Worm (Caenorhabditis elegans) whole organism, L4 larva: ENCODE results near the gene gid-7.

Experiments used
- R02D3.7 ChIP-seq: fragments of 150-350 bp; sonication (generic microtip); optimal IDR thresholded peaks from 3 replicates; lab custom pipeline; 2014; ENCODE audit warnings: missing biosample characterization, missing genetic modification characterization
- T20F7.1 ChIP-seq: fragments of 200-800 bp; sonication (Bioruptor generic); optimal IDR thresholded peaks from 2 replicates; lab custom pipeline; 2018; ENCODE audit warnings: mild to moderate bottlenecking, missing genetic modification characterization, missing compliant biosample characterization
- Y75B8A.6 ChIP-seq: fragments of 200-800 bp; sonication (Bioruptor generic); IDR thresholded peaks from 2 replicates; pipeline ENCODE4 v1.3.6; 2022; ENCODE audit warnings: missing genetic modification reagents, missing genetic modification characterization, missing compliant biosample characterization
- ZK546.5 ChIP-seq, 2 experiments: sonication (generic microtip); optimal IDR thresholded peaks; 2 replicates each; lab custom pipeline; 2017; ENCODE audit warnings: missing biosample characterization in 2 of 2, missing genetic modification characterization in 2 of 2
- aha-1 ChIP-seq: fragments of 150-350 bp; peaks from one replicate; lab custom pipeline; 2014; ENCODE audit warnings: missing biosample characterization, missing genetic modification characterization
- ama-1 ChIP-seq: fragments of 150-350 bp; optimal IDR thresholded peaks from 2 replicates; lab custom pipeline; 2014; ENCODE audit warnings: inconsistent platforms, mixed read lengths
- ceh-20 ChIP-seq: fragments of 200-800 bp; sonication (Bioruptor generic); IDR thresholded peaks from 2 replicates; pipeline ENCODE4 v1.3.6; 2022; ENCODE audit warnings: missing genetic modification reagents, missing genetic modification characterization, missing compliant biosample characterization
- ceh-44 ChIP-seq: fragments of 200-800 bp; sonication (Bioruptor generic); IDR thresholded peaks from 2 replicates; pipeline ENCODE4 v1.3.6; 2022; ENCODE audit warnings: missing genetic modification reagents, missing genetic modification characterization, missing compliant biosample characterization
- ceh-82 ChIP-seq: sonication (generic microtip); optimal IDR thresholded peaks from 2 replicates; lab custom pipeline; 2017; ENCODE audit warnings: missing biosample characterization, missing genetic modification characterization
- daf-16 ChIP-seq, 3 experiments: sonication (generic microtip); optimal IDR thresholded peaks; 2 replicates each; lab custom pipeline; 2016 to 2017; ENCODE audit warnings: missing genetic modification characterization in 3 of 3, missing genetic modification reagents in 3 of 3, mild to moderate bottlenecking in 2 of 3, missing compliant biosample characterization in 2 of 3, missing biosample characterization in 1 of 3, moderate library complexity in 1 of 3
- daf-19 ChIP-seq: fragments of 200-800 bp; sonication (Bioruptor generic); conservative IDR thresholded peaks from 2 replicates; pipeline ENCODE4 v1.3.6; 2022; ENCODE audit warnings: missing genetic modification characterization, missing compliant biosample characterization
- daf-8 ChIP-seq: fragments of 200-800 bp; sonication (Bioruptor generic); IDR thresholded peaks from 2 replicates; pipeline ENCODE4 v1.3.6; 2022; ENCODE audit warnings: missing genetic modification characterization, missing compliant biosample characterization
- dmd-9 ChIP-seq: fragments of 200-800 bp; sonication (Bioruptor generic); IDR thresholded peaks from 2 replicates; pipeline ENCODE4 v1.3.6; 2022; ENCODE audit warnings: missing genetic modification reagents, missing genetic modification characterization, missing compliant biosample characterization
- dpl-1 ChIP-seq: fragments of 150-350 bp; optimal IDR thresholded peaks from 2 replicates; lab custom pipeline; 2014; ENCODE audit warnings: missing biosample characterization, missing genetic modification reagents, missing genetic modification characterization
- dve-1 ChIP-seq: sonication (generic microtip); optimal IDR thresholded peaks from 2 replicates; lab custom pipeline; 2017; ENCODE audit warnings: antibody characterized with exemption, mild to moderate bottlenecking, missing genetic modification characterization, missing compliant biosample characterization; ENCODE audit not compliant: insufficient read depth
- egl-27 ChIP-seq: sonication (generic microtip); optimal IDR thresholded peaks from 3 replicates; lab custom pipeline; 2017; ENCODE audit warnings: missing biosample characterization, missing genetic modification reagents, missing genetic modification characterization
- egl-43 ChIP-seq: fragments of 200-800 bp; sonication (Bioruptor generic); IDR thresholded peaks from 2 replicates; pipeline ENCODE4 v1.3.6; 2022; ENCODE audit warnings: missing genetic modification reagents, missing genetic modification characterization, missing compliant biosample characterization
- fkh-10 ChIP-seq: fragments of 150-350 bp; optimal IDR thresholded peaks from 2 replicates; lab custom pipeline; 2014; ENCODE audit warnings: missing biosample characterization, missing genetic modification reagents, missing genetic modification characterization
- hif-1 ChIP-seq, 2 experiments: sonication (generic microtip); optimal IDR thresholded peaks; 2 replicates each; lab custom pipeline; 2016 to 2017; ENCODE audit warnings: missing compliant biosample characterization in 2 of 2, missing genetic modification characterization in 2 of 2, missing genetic modification reagents in 2 of 2, missing genotype in 2 of 2, mild to moderate bottlenecking in 1 of 2
- hlh-11 ChIP-seq: fragments of 200-800 bp; sonication (Bioruptor generic); optimal IDR thresholded peaks from 2 replicates; lab custom pipeline; 2018; ENCODE audit warnings: mild to moderate bottlenecking, missing genetic modification characterization, missing compliant biosample characterization
- hlh-30 ChIP-seq: sonication (generic microtip); optimal IDR thresholded peaks from 2 replicates; lab custom pipeline; 2017; ENCODE audit warnings: antibody characterized with exemption, mild to moderate bottlenecking, missing genetic modification characterization, missing compliant biosample characterization; ENCODE audit not compliant: insufficient read depth
- lin-29 ChIP-seq: fragments of 200-800 bp; sonication (Bioruptor generic); IDR thresholded peaks from 2 replicates; pipeline ENCODE4 v1.3.6; 2022; ENCODE audit warnings: missing genetic modification reagents, missing genetic modification characterization, missing compliant biosample characterization
- lin-38 ChIP-seq: fragments of 200-800 bp; sonication (Bioruptor generic); IDR thresholded peaks from 2 replicates; pipeline ENCODE4 v1.3.6; 2022; ENCODE audit warnings: missing genetic modification reagents, missing genetic modification characterization, missing compliant biosample characterization
- lsy-2 ChIP-seq, 2 experiments: fragments of 150-350 bp in 1 of 2; sonication (generic microtip) in 1 of 2; optimal IDR thresholded peaks; 2 replicates each; lab custom pipeline; 2014 to 2017; ENCODE audit warnings: missing biosample characterization in 2 of 2, missing genetic modification characterization in 2 of 2
- mep-1 ChIP-seq: fragments of 150-350 bp; sonication (generic microtip); optimal IDR thresholded peaks from 3 replicates; lab custom pipeline; 2014; ENCODE audit warnings: missing biosample characterization, missing genetic modification characterization
- mes-2 ChIP-seq: sonication (generic microtip); optimal IDR thresholded peaks from 2 replicates; lab custom pipeline; 2016; ENCODE audit warnings: missing genotype, mild to moderate bottlenecking, missing genetic modification characterization, missing compliant biosample characterization; ENCODE audit not compliant: poor library complexity, severe bottlenecking
- nhr-48 ChIP-seq: sonication (generic microtip); optimal IDR thresholded peaks from 2 replicates; lab custom pipeline; 2016; ENCODE audit warnings: mild to moderate bottlenecking, missing genetic modification characterization, missing compliant biosample characterization
- php-3 ChIP-seq: fragments of 200-800 bp; sonication (Bioruptor generic); IDR thresholded peaks from 2 replicates; pipeline ENCODE4 v1.3.6; 2022; ENCODE audit warnings: missing genetic modification reagents, missing genetic modification characterization, missing compliant biosample characterization
- pqm-1 ChIP-seq: sonication (generic microtip); optimal IDR thresholded peaks from 2 replicates; lab custom pipeline; 2017; ENCODE audit warnings: missing biosample characterization, missing genetic modification characterization
- set-16 ChIP-seq: fragments of 200-800 bp; sonication (Bioruptor generic); IDR thresholded peaks from 2 replicates; pipeline ENCODE4 v1.3.6; 2022; ENCODE audit warnings: missing genetic modification reagents, missing genetic modification characterization, missing compliant biosample characterization
- snpc-4 ChIP-seq: fragments of 150-350 bp; optimal IDR thresholded peaks from 2 replicates; lab custom pipeline; 2014; ENCODE audit warnings: missing biosample characterization, missing genetic modification characterization
- spr-1 ChIP-seq: sonication (generic microtip); optimal IDR thresholded peaks from 2 replicates; lab custom pipeline; 2016; ENCODE audit warnings: mild to moderate bottlenecking, missing genetic modification characterization, missing compliant biosample characterization
- tag-97 ChIP-seq: fragments of 200-800 bp; sonication (Bioruptor generic); IDR thresholded peaks from 2 replicates; pipeline ENCODE4 v1.3.6; 2022; ENCODE audit warnings: missing genetic modification characterization, missing compliant biosample characterization
- unc-39 ChIP-seq: sonication (generic microtip); optimal IDR thresholded peaks from 2 replicates; lab custom pipeline; 2017; ENCODE audit warnings: missing biosample characterization, missing genetic modification characterization
- unc-62 ChIP-seq, 3 experiments: fragments of 150-350 bp in 1 of 3; sonication (generic microtip); optimal IDR thresholded peaks in 2 of 3; peaks in 1 of 3; 1 replicate in 1 of 3; 2 replicates in 2 of 3; lab custom pipeline; 2014 to 2017; ENCODE audit warnings: missing biosample characterization in 3 of 3, missing genetic modification characterization in 3 of 3, missing genetic modification reagents in 3 of 3, missing genotype in 1 of 3
- ztf-11 ChIP-seq: fragments of 150-350 bp; optimal IDR thresholded peaks from 2 replicates; lab custom pipeline; 2014; ENCODE audit warnings: missing biosample characterization, missing genetic modification characterization

Gene gid-7

ce11 chrV:3759419-3759915 is 2.6 kb upstream of the gid-7 start, which contains the start of gene chk-1 (continued):
- TF ChIP-seq php-3 (GFP tag; lab: Robert Waterston, UW) (no peak), ceh-20 (GFP tag; lab: Robert Waterston, UW) (no peak)

ce11 chrV:3750328-3750727 is 6.5 kb downstream of the gid-7 start:
- TF ChIP-seq aha-1 (peak; percentile 28), egl-43 (GFP tag; lab: Robert Waterston, UW) (peak; percentile 38; the same call in 1 of the 2 replicates), set-16 (GFP tag; lab: Robert Waterston, UW) (peak; percentile 91), spr-1 (no peak)

DNA sequence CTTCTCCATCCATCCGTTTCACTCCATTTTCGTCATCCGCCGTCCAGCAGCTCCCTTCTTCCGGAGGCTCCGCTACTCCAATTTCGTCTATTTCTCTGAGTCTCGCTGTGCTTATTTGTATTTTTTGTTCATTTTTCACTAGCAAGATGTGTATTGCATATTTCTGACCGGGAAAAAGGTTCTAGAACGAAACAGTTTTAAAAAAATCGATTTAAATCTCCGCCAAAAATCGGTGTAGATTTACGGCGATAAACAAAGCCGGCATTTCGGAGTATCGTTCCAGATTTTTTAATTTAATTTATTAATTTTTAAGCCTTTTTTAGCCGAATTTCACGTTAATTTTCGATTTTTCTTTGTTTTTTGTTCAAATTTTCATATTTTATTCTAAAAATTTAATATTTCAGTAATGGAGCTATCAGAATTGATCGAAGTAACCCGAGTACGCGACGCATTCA is 13.7 kb downstream of the gid-7 start, which contains the start of gene mtm-9:
Gene mtm-9, plus strand, starts transcription at position 405 of the 455 bp plus-strand sequence.
- TF ChIP-seq aha-1 (peak; percentile 56), mep-1 (tag; lab: Kevin White, UChicago) (no peak), nhr-48 (no peak), dpl-1 (GFP tag; lab: Kevin White, UChicago) (peak; percentile 93), ceh-82 (tag; lab: Kevin White, UChicago) (no peak), unc-62 (GFP tag; optimal IDR thresholded peaks at IDR 0.05 in 1 of 2; lab: Kevin White, UChicago) (peak in 1 of 2 experiments; percentile 27), unc-62 (tag; optimal IDR thresholded peaks at IDR 0.05; lab: Kevin White, UChicago) (no peak), unc-39 (tag; lab: Kevin White, UChicago) (no peak), hlh-11 (no peak), hlh-30 (tag; lab: Kevin White, UChicago) (peak; percentile 42), snpc-4 (no peak), ama-1 (lab: Kevin White, UChicago) (no peak), T20F7.1 (GFP tag; lab: Kevin White, UChicago) (no peak), mes-2 (tag; lab: Kevin White, UChicago) (peak; percentile 41), daf-19 (GFP tag; lab: Robert Waterston, UW) (no peak), daf-16 (GFP tag; optimal IDR thresholded peaks at IDR 0.05; lab: Kevin White, UChicago) (no peak), daf-16 (tag; optimal IDR thresholded peaks at IDR 0.05; lab: Kevin White, UChicago) (peak; percentile 55), egl-27 (tag; lab: Kevin White, UChicago) (no peak), Y75B8A.6 (GFP tag; lab: Robert Waterston, UW) (no peak), ceh-44 (no peak), lin-38 (GFP tag; lab: Robert Waterston, UW) (no peak), fkh-10 (GFP tag; lab: Kevin White, UChicago) (no peak), daf-8 (GFP tag; lab: Robert Waterston, UW) (no peak), lin-29 (GFP tag; lab: Robert Waterston, UW) (no peak), pqm-1 (tag; lab: Kevin White, UChicago) (no peak), dve-1 (tag; lab: Kevin White, UChicago) (peak; percentile 31), dmd-9 (no peak), ztf-11 (tag; lab: Kevin White, UChicago) (no peak), ZK546.5 (tag; optimal IDR thresholded peaks at IDR 0.05; lab: Kevin White, UChicago) (no peak), lsy-2 (tag; optimal IDR thresholded peaks at IDR 0.05; lab: Kevin White, UChicago) (peak in 1 of 2 experiments; percentile 60), R02D3.7 (tag; lab: Kevin White, UChicago) (peak; percentile 70), hif-1 (tag; optimal IDR thresholded peaks at IDR 0.05; lab: Kevin White, UChicago) (peak in 1 of 2 experiments; percentile 7), tag-97 (GFP tag; lab: Robert Waterston, UW) (no peak)
